Fruit fly (Drosophila melanogaster): ENCODE measurements around the gene CG31441.

The CG31441 gene

dm6 chr3R:11196648-11197388 lies 39.3 kb upstream of the CG31441 start (continued):
- TF ChIP-seq dan (GFP tag; IDR thresholded peaks at IDR 0.05) (peak; percentile 64; the same call in 1 of the 2 replicates), CG2678 (tag; optimal IDR thresholded peaks at IDR 0.05) (peak; percentile 100), CG14050 (GFP tag; IDR thresholded peaks at IDR 0.05) (peak; percentile 97), HmgZ (tag; optimal IDR thresholded peaks at IDR 0.05) (peak; percentile 97), stwl (tag; optimal IDR thresholded peaks at IDR 0.05) (no peak), NFAT (GFP tag; IDR thresholded peaks at IDR 0.05) (peak; percentile 95), ac (GFP tag; optimal IDR thresholded peaks at IDR 0.05) (peak; percentile 60), CG6765 (GFP tag; optimal IDR thresholded peaks at IDR 0.05) (peak; percentile 98), prd (optimal IDR thresholded peaks at IDR 0.05) (no peak), prd (GFP tag; IDR thresholded peaks at IDR 0.05) (peak; percentile 98), CG4730 (GFP tag; IDR thresholded peaks at IDR 0.05) (peak; percentile 97), CG8765 (GFP tag; IDR thresholded peaks at IDR 0.05) (peak; percentile 87), Taf1 (GFP tag; IDR thresholded peaks at IDR 0.05) (peak; percentile 94), C15 (GFP tag; IDR thresholded peaks at IDR 0.05) (peak; percentile 96), odd (GFP tag; optimal IDR thresholded peaks at IDR 0.05) (peak; percentile 98), luna (GFP tag; optimal IDR thresholded peaks at IDR 0.05) (peak; percentile 52), ATbp (GFP tag; optimal IDR thresholded peaks at IDR 0.05) (peak; percentile 97), grn (GFP tag; optimal IDR thresholded peaks at IDR 0.05) (no peak), Spps (tag; optimal IDR thresholded peaks at IDR 0.05) (peak; percentile 94), CG7357 (GFP tag; IDR thresholded peaks at IDR 0.05) (peak; percentile 96), CG18011 (GFP tag; optimal IDR thresholded peaks at IDR 0.05) (peak; percentile 90), ind (GFP tag; optimal IDR thresholded peaks at IDR 0.05) (peak; percentile 98), btn (GFP tag; optimal IDR thresholded peaks at IDR 0.05) (peak; percentile 10), CG10462 (GFP tag; optimal IDR thresholded peaks at IDR 0.05) (peak; percentile 91), lov (optimal IDR thresholded peaks at IDR 0.05) (no peak), lov (GFP tag; IDR thresholded peaks at IDR 0.05) (peak; percentile 88; the same call in 2 of the 3 replicates), CG30020 (tag; optimal IDR thresholded peaks at IDR 0.05) (peak; percentile 75), Hsf (GFP tag; optimal IDR thresholded peaks at IDR 0.05) (peak; percentile 97), sens (GFP tag) (peak; percentile 97), sob (GFP tag; IDR thresholded peaks at IDR 0.05) (peak; percentile 99), trem (tag; optimal IDR thresholded peaks at IDR 0.05) (peak; percentile 86), fd64A (GFP tag; optimal IDR thresholded peaks at IDR 0.05) (peak; percentile 85), gcm (GFP tag; optimal IDR thresholded peaks at IDR 0.05) (peak; percentile 97), CG4328 (GFP tag; optimal IDR thresholded peaks at IDR 0.05) (peak; percentile 99), Sin3A (optimal IDR thresholded peaks at IDR 0.05) (no peak), kay (GFP tag; optimal IDR thresholded peaks at IDR 0.05) (peak; percentile 87), Dref (GFP tag; IDR thresholded peaks at IDR 0.05) (peak; percentile 44), CG3838 (GFP tag; optimal IDR thresholded peaks at IDR 0.05) (peak; percentile 94), Scr (GFP tag; IDR thresholded peaks at IDR 0.05; ENCODE audit: partially characterized antibody) (no peak), Deaf1 (tag; optimal IDR thresholded peaks at IDR 0.05) (peak; percentile 76), CG34224 (GFP tag; IDR thresholded peaks at IDR 0.05; ENCODE audit: partially characterized antibody) (no peak), Elba2 (GFP tag; optimal IDR thresholded peaks at IDR 0.05) (no peak), chinmo (GFP tag; IDR thresholded peaks at IDR 0.05; ENCODE audit: partially characterized antibody) (peak; percentile 78; the same call in 2 of the 4 replicates), Chrac-16 (GFP tag; optimal IDR thresholded peaks at IDR 0.05) (peak; percentile 92), CG4617 (GFP tag; optimal IDR thresholded peaks at IDR 0.05; ENCODE audit: borderline replicate concordance) (peak; percentile 86), Ravus (GFP tag; IDR thresholded peaks at IDR 0.05) (peak; percentile 94), pita (GFP tag; optimal IDR thresholded peaks at IDR 0.05) (no peak), CG6254 (GFP tag; optimal IDR thresholded peaks at IDR 0.05) (peak; percentile 94), wdn (GFP tag; IDR thresholded peaks at IDR 0.05) (peak; percentile 97), CG2712 (tag; optimal IDR thresholded peaks at IDR 0.05) (peak; percentile 97), az2 (GFP tag; optimal IDR thresholded peaks at IDR 0.05) (peak; percentile 96)

All from whole organism, embryonic.